Fruit fly (Drosophila melanogaster): ENCODE results near the gene nonA-l.
A peak's percentile ranks its signal among the peaks of the same experiment; 100 is the strongest.

The nonA-l gene

dm6 chr3R:16646952-16647715, 7.1 kb downstream of the nonA-l start, which contains the start of the genes CG10324 and CCT3 (continued):
- TF ChIP-seq dmrt93B (GFP tag; optimal IDR thresholded peaks at IDR 0.05), result no peak
- TF ChIP-seq Mio (GFP tag; optimal IDR thresholded peaks at IDR 0.05), result no peak
- peak; percentile 13 for TF ChIP-seq OdsH (GFP tag; optimal IDR thresholded peaks at IDR 0.05)
- TF ChIP-seq fru (GFP tag; optimal IDR thresholded peaks at IDR 0.05), result no peak
- TF ChIP-seq ey (GFP tag; optimal IDR thresholded peaks at IDR 0.05), result peak; percentile 49
- TF ChIP-seq Vsx2 (GFP tag; optimal IDR thresholded peaks at IDR 0.05; ENCODE audit: partially characterized antibody), result no peak
- no peak for TF ChIP-seq Dfd (GFP tag; optimal IDR thresholded peaks at IDR 0.05)
- TF ChIP-seq CrebA (GFP tag; optimal IDR thresholded peaks at IDR 0.05; ENCODE audit: borderline replicate concordance), result no peak
- TF ChIP-seq Myc (optimal IDR thresholded peaks at IDR 0.05), result no peak
- no peak for TF ChIP-seq jim (GFP tag; optimal IDR thresholded peaks at IDR 0.05)
- peak; percentile 6 for TF ChIP-seq psq (GFP tag; optimal IDR thresholded peaks at IDR 0.05)
- peak; percentile 77 for TF ChIP-seq HLH106 (tag; optimal IDR thresholded peaks at IDR 0.05)
- TF ChIP-seq rgr (GFP tag; optimal IDR thresholded peaks at IDR 0.05), result no peak
- no peak for TF ChIP-seq Hnf4 (GFP tag; optimal IDR thresholded peaks at IDR 0.05)
- TF ChIP-seq woc (GFP tag; optimal IDR thresholded peaks at IDR 0.05), result no peak

DNA sequence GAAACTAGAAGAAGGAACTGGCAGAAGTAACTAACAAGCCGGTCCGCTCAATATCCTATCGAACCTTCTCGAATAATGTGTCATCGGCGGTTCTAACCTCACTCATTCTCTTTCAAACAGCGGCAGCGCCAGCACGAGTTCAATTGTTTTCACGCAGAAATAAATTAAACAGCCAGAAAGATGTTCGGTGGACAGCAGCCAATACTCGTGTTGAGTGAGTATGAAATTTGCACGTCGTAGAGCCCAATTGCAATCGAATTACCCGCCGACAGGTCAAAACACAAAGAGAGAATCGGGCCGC, 7.7 kb downstream of the nonA-l start:
- TF ChIP-seq Myc (optimal IDR thresholded peaks at IDR 0.05), result peak; percentile 46
- TF ChIP-seq Sp1 (GFP tag; optimal IDR thresholded peaks at IDR 0.05), result no peak
- peak; percentile 14 for TF ChIP-seq Jra (GFP tag; optimal IDR thresholded peaks at IDR 0.05)

DNA sequence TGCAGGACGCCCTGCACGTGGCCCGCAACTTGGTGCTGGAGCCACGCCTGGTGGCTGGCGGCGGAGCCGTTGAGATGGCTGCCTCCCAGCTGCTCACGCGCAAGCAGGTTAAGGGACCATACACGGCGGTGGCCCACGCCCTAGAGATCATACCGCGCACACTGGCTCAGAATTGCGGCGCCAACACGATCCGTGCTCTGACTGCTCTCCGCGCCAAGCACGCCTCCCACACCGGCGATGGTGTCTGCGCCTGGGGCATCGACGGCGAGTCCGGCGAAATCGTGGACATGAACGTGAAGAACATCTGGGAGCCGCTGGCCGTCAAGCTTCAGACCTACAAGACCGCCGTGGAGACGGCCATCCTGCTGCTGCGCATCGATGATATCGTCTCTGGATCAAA, 9.3 kb downstream of the nonA-l start:
- no peak for TF ChIP-seq fru (GFP tag; optimal IDR thresholded peaks at IDR 0.05)
- no peak for TF ChIP-seq HLH106 (tag; optimal IDR thresholded peaks at IDR 0.05)
- TF ChIP-seq GATAd (GFP tag; optimal IDR thresholded peaks at IDR 0.05), result no peak
- TF ChIP-seq sv (GFP tag; optimal IDR thresholded peaks at IDR 0.05), result no peak
- TF ChIP-seq ey (GFP tag; optimal IDR thresholded peaks at IDR 0.05), result no peak
- no peak for TF ChIP-seq Vsx2 (GFP tag; optimal IDR thresholded peaks at IDR 0.05; ENCODE audit: partially characterized antibody)
- TF ChIP-seq CG32264 (GFP tag; optimal IDR thresholded peaks at IDR 0.05), result no peak
- no peak for TF ChIP-seq h (GFP tag; optimal IDR thresholded peaks at IDR 0.05)
- TF ChIP-seq Rel (GFP tag; optimal IDR thresholded peaks at IDR 0.05), result no peak
- no peak for TF ChIP-seq Rel (tag; optimal IDR thresholded peaks at IDR 0.05)
- TF ChIP-seq foxo (GFP tag; optimal IDR thresholded peaks at IDR 0.05), result no peak
- no peak for TF ChIP-seq Hnf4 (GFP tag; optimal IDR thresholded peaks at IDR 0.05)
- no peak for TF ChIP-seq Myc (optimal IDR thresholded peaks at IDR 0.05)
- TF ChIP-seq brk (GFP tag; optimal IDR thresholded peaks at IDR 0.05), result no peak
- no peak for TF ChIP-seq dmrt93B (GFP tag; optimal IDR thresholded peaks at IDR 0.05)
- TF ChIP-seq CrebA (GFP tag; optimal IDR thresholded peaks at IDR 0.05; ENCODE audit: borderline replicate concordance), result no peak
- no peak for TF ChIP-seq dsf (GFP tag; optimal IDR thresholded peaks at IDR 0.05; ENCODE audit: borderline replicate concordance)
- TF ChIP-seq CG9705 (GFP tag; optimal IDR thresholded peaks at IDR 0.05), result no peak

dm6 chr3R:16650950-16651349, 10.9 kb downstream of the nonA-l start, which contains the start of gene Mettl4:
Gene Mettl4, minus strand, starts transcription at chr3R:16651157.
- TF ChIP-seq CG32264 (GFP tag; optimal IDR thresholded peaks at IDR 0.05) (no peak), dl (GFP tag; optimal IDR thresholded peaks at IDR 0.05; ENCODE audit: insufficient read depth in 1 of 2, partially characterized antibody in 2 of 2) (no peak), h (GFP tag; optimal IDR thresholded peaks at IDR 0.05) (no peak), rgr (GFP tag; optimal IDR thresholded peaks at IDR 0.05) (no peak), Myc (optimal IDR thresholded peaks at IDR 0.05) (no peak), usp (GFP tag; optimal IDR thresholded peaks at IDR 0.05) (no peak), Hr83 (GFP tag; optimal IDR thresholded peaks at IDR 0.05; ENCODE audit: poor library complexity, severe bottlenecking) (no peak), N (GFP tag; optimal IDR thresholded peaks at IDR 0.05) (no peak), jim (GFP tag; optimal IDR thresholded peaks at IDR 0.05) (no peak), OdsH (GFP tag; optimal IDR thresholded peaks at IDR 0.05) (no peak), br (GFP tag; optimal IDR thresholded peaks at IDR 0.05) (no peak), Sp1 (GFP tag; optimal IDR thresholded peaks at IDR 0.05) (no peak), CrebA (GFP tag; optimal IDR thresholded peaks at IDR 0.05; ENCODE audit: borderline replicate concordance) (no peak), CG9705 (GFP tag; optimal IDR thresholded peaks at IDR 0.05) (no peak), Abd-B (GFP tag; optimal IDR thresholded peaks at IDR 0.05) (no peak), Hnf4 (GFP tag; optimal IDR thresholded peaks at IDR 0.05) (no peak), lola (GFP tag; optimal IDR thresholded peaks at IDR 0.05) (no peak), fru (GFP tag; optimal IDR thresholded peaks at IDR 0.05) (no peak), Jra (GFP tag; optimal IDR thresholded peaks at IDR 0.05) (no peak)
